Worm (Caenorhabditis elegans) whole organism, L4 larva: Measurements from ENCODE around the gene tbb-4.

Experiments
- ZK546.5 ChIP-seq, 2 experiments: sonication (generic microtip); optimal IDR thresholded peaks; 2 replicates each; lab custom pipeline; 2017; ENCODE audit warnings: missing biosample characterization in 2 of 2, missing genetic modification characterization in 2 of 2
- daf-16 ChIP-seq, 3 experiments: sonication (generic microtip); optimal IDR thresholded peaks; 2 replicates each; lab custom pipeline; 2016 to 2017; ENCODE audit warnings: missing genetic modification characterization in 3 of 3, missing genetic modification reagents in 3 of 3, mild to moderate bottlenecking in 2 of 3, missing compliant biosample characterization in 2 of 3, missing biosample characterization in 1 of 3, moderate library complexity in 1 of 3
- egl-27 ChIP-seq: sonication (generic microtip); optimal IDR thresholded peaks from 3 replicates; lab custom pipeline; 2017; ENCODE audit warnings: missing biosample characterization, missing genetic modification reagents, missing genetic modification characterization
- mdl-1 ChIP-seq, 2 experiments: fragments of 150-350 bp in 1 of 2; sonication (generic microtip) in 1 of 2; optimal IDR thresholded peaks; 2 replicates each; lab custom pipeline; 2014 to 2017; ENCODE audit warnings: missing biosample characterization in 2 of 2, missing genetic modification characterization in 2 of 2
- nhr-10 ChIP-seq: fragments of 150-350 bp; optimal IDR thresholded peaks from 2 replicates; lab custom pipeline; 2014; ENCODE audit warnings: missing biosample characterization, missing genetic modification characterization
- nhr-237 ChIP-seq: sonication (generic microtip); optimal IDR thresholded peaks from 2 replicates; lab custom pipeline; 2017; ENCODE audit warnings: missing biosample characterization, missing genetic modification characterization
- nhr-25 ChIP-seq: sonication (generic microtip); optimal IDR thresholded peaks from 2 replicates; lab custom pipeline; 2017; ENCODE audit warnings: missing genetic modification characterization, mild to moderate bottlenecking, missing compliant biosample characterization, antibody characterized with exemption, moderate library complexity, borderline replicate concordance; ENCODE audit not compliant: insufficient read depth
- nhr-48 ChIP-seq: sonication (generic microtip); optimal IDR thresholded peaks from 2 replicates; lab custom pipeline; 2016; ENCODE audit warnings: mild to moderate bottlenecking, missing genetic modification characterization, missing compliant biosample characterization
- pqm-1 ChIP-seq: sonication (generic microtip); optimal IDR thresholded peaks from 2 replicates; lab custom pipeline; 2017; ENCODE audit warnings: missing biosample characterization, missing genetic modification characterization

ce11 chrX:9452483-9453198 lies 15.9 kb upstream of the tbb-4 start, which contains the start of gene ZK899.3:
- no peak for TF ChIP-seq nhr-10
- no peak for TF ChIP-seq nhr-48 (tag; lab: Kevin White, UChicago)
- TF ChIP-seq pqm-1, result peak; percentile 50
- TF ChIP-seq egl-27 (tag; lab: Kevin White, UChicago), result no peak
- no peak for TF ChIP-seq nhr-237 (tag; lab: Kevin White, UChicago)
- TF ChIP-seq daf-16 (GFP tag; optimal IDR thresholded peaks at IDR 0.05; lab: Kevin White, UChicago), result no peak
- TF ChIP-seq daf-16 (tag; optimal IDR thresholded peaks at IDR 0.05; lab: Kevin White, UChicago), result no peak
- no peak for TF ChIP-seq nhr-25 (tag; lab: Kevin White, UChicago)
- TF ChIP-seq ZK546.5 (tag; optimal IDR thresholded peaks at IDR 0.05; lab: Kevin White, UChicago), result no peak
- no peak for TF ChIP-seq mdl-1 (tag; optimal IDR thresholded peaks at IDR 0.05; lab: Kevin White, UChicago)
